Worm (Caenorhabditis elegans) whole organism, L4 larva: ENCODE measurements around the gene H20J04.9.

Source experiments
- F49E8.2 ChIP-seq: sonication (generic microtip); optimal IDR thresholded peaks from 2 replicates; lab custom pipeline; 2016; ENCODE audit warnings: missing compliant biosample characterization, mild to moderate bottlenecking, missing genetic modification characterization, borderline replicate concordance
- R02D3.7 ChIP-seq: fragments of 150-350 bp; sonication (generic microtip); optimal IDR thresholded peaks from 3 replicates; lab custom pipeline; 2014; ENCODE audit warnings: missing biosample characterization, missing genetic modification characterization
- T26A8.4 ChIP-seq: fragments of 200-800 bp; sonication (Bioruptor generic); IDR thresholded peaks from 2 replicates; pipeline ENCODE4 v1.3.6; 2022; ENCODE audit warnings: missing genetic modification characterization, missing compliant biosample characterization
- ZK337.2 ChIP-seq: fragments of 200-800 bp; sonication (Bioruptor generic); IDR thresholded peaks from 2 replicates; pipeline ENCODE4 v1.3.6; 2022; ENCODE audit warnings: missing genetic modification reagents, missing genetic modification characterization, missing compliant biosample characterization
- aha-1 ChIP-seq: fragments of 150-350 bp; peaks from one replicate; lab custom pipeline; 2014; ENCODE audit warnings: missing biosample characterization, missing genetic modification characterization
- ama-1 ChIP-seq: fragments of 150-350 bp; optimal IDR thresholded peaks from 2 replicates; lab custom pipeline; 2014; ENCODE audit warnings: inconsistent platforms, mixed read lengths
- arid-1 ChIP-seq: fragments of 200-800 bp; sonication (Bioruptor generic); conservative IDR thresholded peaks from 2 replicates; pipeline ENCODE4 v1.3.6; 2022; ENCODE audit warnings: missing genetic modification reagents, missing genetic modification characterization, missing compliant biosample characterization
- attf-4 ChIP-seq: sonication (generic microtip); optimal IDR thresholded peaks from 3 replicates; lab custom pipeline; 2017; ENCODE audit warnings: missing biosample characterization, missing genetic modification characterization
- ceh-62 ChIP-seq: sonication (generic microtip); optimal IDR thresholded peaks from 2 replicates; lab custom pipeline; 2017; ENCODE audit warnings: missing biosample characterization, missing genetic modification characterization
- ceh-82 ChIP-seq: sonication (generic microtip); optimal IDR thresholded peaks from 2 replicates; lab custom pipeline; 2017; ENCODE audit warnings: missing biosample characterization, missing genetic modification characterization
- daf-16 ChIP-seq, 3 experiments: sonication (generic microtip); optimal IDR thresholded peaks; 2 replicates each; lab custom pipeline; 2016 to 2017; ENCODE audit warnings: missing genetic modification characterization in 3 of 3, missing genetic modification reagents in 3 of 3, mild to moderate bottlenecking in 2 of 3, missing compliant biosample characterization in 2 of 3, missing biosample characterization in 1 of 3, moderate library complexity in 1 of 3
- dmd-8 ChIP-seq: fragments of 200-800 bp; sonication (Bioruptor generic); IDR thresholded peaks from 2 replicates; pipeline ENCODE4 v1.3.6; 2022; ENCODE audit warnings: missing genetic modification characterization, missing compliant biosample characterization
- dmd-9 ChIP-seq: fragments of 200-800 bp; sonication (Bioruptor generic); IDR thresholded peaks from 2 replicates; pipeline ENCODE4 v1.3.6; 2022; ENCODE audit warnings: missing genetic modification reagents, missing genetic modification characterization, missing compliant biosample characterization
- dpl-1 ChIP-seq: fragments of 150-350 bp; optimal IDR thresholded peaks from 2 replicates; lab custom pipeline; 2014; ENCODE audit warnings: missing biosample characterization, missing genetic modification reagents, missing genetic modification characterization
- gei-8 ChIP-seq: fragments of 200-800 bp; sonication (Bioruptor generic); optimal IDR thresholded peaks from 2 replicates; lab custom pipeline; 2018; ENCODE audit warnings: mild to moderate bottlenecking, missing genetic modification characterization, missing compliant biosample characterization
- hlh-11 ChIP-seq: fragments of 200-800 bp; sonication (Bioruptor generic); optimal IDR thresholded peaks from 2 replicates; lab custom pipeline; 2018; ENCODE audit warnings: mild to moderate bottlenecking, missing genetic modification characterization, missing compliant biosample characterization
- lin-1 ChIP-seq: fragments of 200-800 bp; sonication (Bioruptor generic); IDR thresholded peaks from 2 replicates; pipeline ENCODE4 v1.3.6; 2022; ENCODE audit warnings: missing genetic modification reagents, missing genetic modification characterization, missing compliant biosample characterization
- lir-3 ChIP-seq: sonication (generic microtip); optimal IDR thresholded peaks from 2 replicates; lab custom pipeline; 2016; ENCODE audit warnings: mild to moderate bottlenecking, missing genetic modification characterization, missing compliant biosample characterization
- madf-5 ChIP-seq, 2 experiments: fragments of 200-800 bp; sonication (Bioruptor generic); IDR thresholded peaks; 2 replicates each; pipeline ENCODE4 v1.3.6; 2022; ENCODE audit warnings: missing compliant biosample characterization in 2 of 2, missing genetic modification characterization in 2 of 2
- mes-2 ChIP-seq: sonication (generic microtip); optimal IDR thresholded peaks from 2 replicates; lab custom pipeline; 2016; ENCODE audit warnings: missing genotype, mild to moderate bottlenecking, missing genetic modification characterization, missing compliant biosample characterization; ENCODE audit not compliant: poor library complexity, severe bottlenecking
- mxl-2 ChIP-seq: fragments of 200-800 bp; sonication (Bioruptor generic); conservative IDR thresholded peaks from 2 replicates; pipeline ENCODE4 v1.3.6; 2022; ENCODE audit warnings: missing genetic modification reagents, missing genetic modification characterization, missing compliant biosample characterization
- mxl-3 ChIP-seq: fragments of 200-800 bp; sonication (Bioruptor generic); optimal IDR thresholded peaks from 2 replicates; lab custom pipeline; 2018; ENCODE audit warnings: mild to moderate bottlenecking, missing genetic modification characterization, missing compliant biosample characterization
- nhr-237 ChIP-seq: sonication (generic microtip); optimal IDR thresholded peaks from 2 replicates; lab custom pipeline; 2017; ENCODE audit warnings: missing biosample characterization, missing genetic modification characterization
- nhr-25 ChIP-seq: sonication (generic microtip); optimal IDR thresholded peaks from 2 replicates; lab custom pipeline; 2017; ENCODE audit warnings: missing genetic modification characterization, mild to moderate bottlenecking, missing compliant biosample characterization, antibody characterized with exemption, moderate library complexity, borderline replicate concordance; ENCODE audit not compliant: insufficient read depth
- nhr-28 ChIP-seq: fragments of 150-350 bp; optimal IDR thresholded peaks from 2 replicates; lab custom pipeline; 2014; ENCODE audit warnings: missing biosample characterization, missing genetic modification characterization
- nhr-41 ChIP-seq: fragments of 200-800 bp; sonication (Bioruptor generic); IDR thresholded peaks from 2 replicates; pipeline ENCODE4 v1.3.6; 2022; ENCODE audit warnings: missing genetic modification reagents, missing genetic modification characterization, missing compliant biosample characterization
- nhr-42 ChIP-seq: fragments of 200-800 bp; sonication (Bioruptor generic); IDR thresholded peaks from 2 replicates; pipeline ENCODE4 v1.3.6; 2022; ENCODE audit warnings: missing genetic modification characterization, missing compliant biosample characterization
- php-3 ChIP-seq: fragments of 200-800 bp; sonication (Bioruptor generic); IDR thresholded peaks from 2 replicates; pipeline ENCODE4 v1.3.6; 2022; ENCODE audit warnings: missing genetic modification reagents, missing genetic modification characterization, missing compliant biosample characterization
- rbr-2 ChIP-seq: sonication (generic microtip); optimal IDR thresholded peaks from 2 replicates; lab custom pipeline; 2016; ENCODE audit warnings: missing genotype, missing genetic modification characterization, missing compliant biosample characterization
- saeg-2 ChIP-seq: fragments of 200-800 bp; sonication (Bioruptor generic); IDR thresholded peaks from 2 replicates; pipeline ENCODE4 v1.3.6; 2022; ENCODE audit warnings: missing genetic modification reagents, missing genetic modification characterization, missing compliant biosample characterization
- sdz-12 ChIP-seq: fragments of 200-800 bp; sonication (Bioruptor generic); optimal IDR thresholded peaks from 2 replicates; lab custom pipeline; 2018; ENCODE audit warnings: mild to moderate bottlenecking, missing genetic modification characterization, missing compliant biosample characterization
- set-16 ChIP-seq: fragments of 200-800 bp; sonication (Bioruptor generic); IDR thresholded peaks from 2 replicates; pipeline ENCODE4 v1.3.6; 2022; ENCODE audit warnings: missing genetic modification reagents, missing genetic modification characterization, missing compliant biosample characterization
- snpc-1.2 ChIP-seq: fragments of 200-800 bp; sonication (Bioruptor generic); IDR thresholded peaks from 2 replicates; pipeline ENCODE4 v1.3.6; 2022; ENCODE audit warnings: missing genetic modification reagents, missing genetic modification characterization, missing compliant biosample characterization
- spr-3 ChIP-seq: fragments of 200-800 bp; sonication (Bioruptor generic); optimal IDR thresholded peaks from 2 replicates; lab custom pipeline; 2018; ENCODE audit warnings: mild to moderate bottlenecking, missing genetic modification characterization, missing compliant biosample characterization
- unc-62 ChIP-seq, 3 experiments: fragments of 150-350 bp in 1 of 3; sonication (generic microtip); optimal IDR thresholded peaks in 2 of 3; peaks in 1 of 3; 1 replicate in 1 of 3; 2 replicates in 2 of 3; lab custom pipeline; 2014 to 2017; ENCODE audit warnings: missing biosample characterization in 3 of 3, missing genetic modification characterization in 3 of 3, missing genetic modification reagents in 3 of 3, missing genotype in 1 of 3
- zfp-2 ChIP-seq: sonication (generic microtip); optimal IDR thresholded peaks from 2 replicates; lab custom pipeline; 2016; ENCODE audit warnings: mild to moderate bottlenecking, missing genetic modification characterization, missing compliant biosample characterization
- zfp-3 ChIP-seq: fragments of 200-800 bp; sonication (Bioruptor generic); conservative IDR thresholded peaks from 2 replicates; pipeline ENCODE4 v1.3.6; 2022; ENCODE audit warnings: missing genetic modification reagents, missing genetic modification characterization, missing compliant biosample characterization
- zip-2 ChIP-seq: fragments of 150-350 bp; optimal IDR thresholded peaks from 2 replicates; lab custom pipeline; 2014; ENCODE audit warnings: missing biosample characterization, missing genetic modification characterization
- ztf-11 ChIP-seq: fragments of 150-350 bp; optimal IDR thresholded peaks from 2 replicates; lab custom pipeline; 2014; ENCODE audit warnings: missing biosample characterization, missing genetic modification characterization
- ztf-7 ChIP-seq: fragments of 150-350 bp; optimal IDR thresholded peaks from 2 replicates; lab custom pipeline; 2014; ENCODE audit warnings: missing biosample characterization, missing genetic modification characterization

H20J04.9 gene

ce11 chrII:4359219-4359618, 8.2 kb downstream of the H20J04.9 start:
- TF ChIP-seq ztf-7 (tag; lab: Kevin White, UChicago) (no peak), aha-1 (tag; lab: Kevin White, UChicago) (peak; percentile 91)

DNA sequence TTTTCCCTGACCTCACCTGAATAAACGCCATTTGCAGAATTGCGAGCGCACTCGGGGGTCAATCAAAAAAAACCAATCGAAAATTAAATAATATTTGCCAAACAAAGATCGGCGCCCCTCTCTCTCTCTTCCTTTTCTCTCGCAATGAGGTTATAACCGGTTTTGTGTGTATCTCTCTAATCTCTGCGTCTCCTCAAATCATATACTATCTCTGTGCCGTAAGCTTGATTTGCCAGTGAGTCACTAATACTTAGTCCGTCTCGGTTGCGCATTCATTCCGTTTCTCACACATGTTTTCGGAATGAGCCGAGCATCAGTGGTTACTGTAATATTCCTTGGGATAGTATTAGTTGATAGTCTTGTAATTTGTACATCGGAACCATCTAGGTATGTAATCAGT, 11.1 kb downstream of the H20J04.9 start:
- no peak for TF ChIP-seq ceh-82 (tag; lab: Kevin White, UChicago)
- TF ChIP-seq arid-1 (GFP tag; lab: Robert Waterston, UW): no peak
- TF ChIP-seq unc-62 (GFP tag; optimal IDR thresholded peaks at IDR 0.05 in 1 of 2; lab: Kevin White, UChicago): peak in 1 of 2 experiments; percentile 65
- TF ChIP-seq unc-62 (tag; optimal IDR thresholded peaks at IDR 0.05; lab: Kevin White, UChicago): no peak
- no peak for TF ChIP-seq spr-3 (GFP tag; lab: Kevin White, UChicago)
- TF ChIP-seq ceh-62: no peak
- no peak for TF ChIP-seq lir-3
- no peak for TF ChIP-seq sdz-12

ce11 chrII:4367923-4368322, 16.9 kb downstream of the H20J04.9 start, which contains the start of gene try-9:
TSS of gene try-9 (plus strand) at chrII:4368223.
- TF ChIP-seq aha-1 (tag; lab: Kevin White, UChicago): peak; percentile 38
- TF ChIP-seq nhr-42: no peak
- TF ChIP-seq php-3: 0 out of 2 replicates have a peak, but pooled peaks have one; percentile 26

- TF ChIP-seq aha-1 (tag; lab: Kevin White, UChicago): peak; percentile 96
- no peak for TF ChIP-seq nhr-237 (tag; lab: Kevin White, UChicago)
- no peak for TF ChIP-seq mxl-3
- no peak for TF ChIP-seq mxl-2 (GFP tag; lab: Robert Waterston, UW)
- no peak for TF ChIP-seq nhr-25 (tag; lab: Kevin White, UChicago)
- TF ChIP-seq dmd-8 (GFP tag; lab: Robert Waterston, UW): no peak
Observed at ce11 chrII:4369715-4370114, 18.7 kb downstream of the H20J04.9 start.

DNA sequence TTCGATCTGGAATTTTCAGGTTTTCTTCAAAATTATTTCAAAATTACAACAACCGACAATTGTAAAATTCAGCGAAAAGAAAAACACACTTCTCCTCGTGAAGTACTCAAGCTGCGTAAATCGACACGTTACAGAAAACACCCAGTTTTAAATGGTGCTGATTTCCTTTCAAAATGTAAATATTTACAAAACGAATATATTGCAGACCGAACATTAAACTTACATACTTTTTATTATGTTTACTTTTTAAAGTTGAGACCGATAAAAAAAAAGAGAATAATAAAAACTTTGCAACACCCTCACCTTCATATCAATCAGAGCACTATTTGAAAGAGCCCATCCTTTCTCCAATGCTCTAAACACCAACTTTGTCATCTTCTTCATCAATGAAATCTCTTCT, 19.9 kb downstream of the H20J04.9 start:
- TF ChIP-seq dmd-9 (GFP tag; lab: Robert Waterston, UW): no peak
- TF ChIP-seq zfp-2 (tag; lab: Kevin White, UChicago): no peak
- no peak for TF ChIP-seq daf-16 (GFP tag; optimal IDR thresholded peaks at IDR 0.05; lab: Kevin White, UChicago)
- TF ChIP-seq daf-16 (tag; optimal IDR thresholded peaks at IDR 0.05; lab: Kevin White, UChicago): peak; percentile 56
- no peak for TF ChIP-seq hlh-11
- no peak for TF ChIP-seq arid-1 (GFP tag; lab: Robert Waterston, UW)

DNA sequence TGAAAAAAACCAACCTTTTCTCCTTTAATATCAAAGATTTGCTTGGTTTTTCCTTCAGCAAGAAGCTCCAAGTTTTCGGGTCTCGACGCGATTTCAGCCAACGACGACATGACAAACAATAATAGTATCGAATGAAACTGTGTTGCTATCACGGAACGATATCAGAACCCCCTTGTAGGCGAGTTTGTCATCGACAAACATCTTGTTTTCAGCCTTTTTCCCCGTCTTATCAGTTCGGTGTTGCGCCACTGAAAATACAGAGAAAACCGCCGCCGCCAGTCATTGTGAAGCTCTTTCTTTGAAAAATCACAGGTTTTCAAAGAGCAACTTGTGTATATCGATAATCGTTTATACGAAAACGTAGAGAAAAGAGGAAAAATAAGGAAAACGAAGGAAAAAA, 21.4 kb downstream of the H20J04.9 start, which contains the start of gene paic-1:
paic-1 (minus strand) TSS at position 120 of the 400 bp plus-strand sequence.
- no peak for TF ChIP-seq nhr-237 (tag; lab: Kevin White, UChicago)
- TF ChIP-seq zfp-3 (GFP tag; lab: Robert Waterston, UW): no peak
- TF ChIP-seq nhr-28 (tag; lab: Kevin White, UChicago): peak; percentile 37
- no peak for TF ChIP-seq unc-62 (GFP tag; optimal IDR thresholded peaks at IDR 0.05 in 1 of 2; lab: Kevin White, UChicago)
- no peak for TF ChIP-seq unc-62 (tag; optimal IDR thresholded peaks at IDR 0.05; lab: Kevin White, UChicago)
- TF ChIP-seq attf-4: no peak
- peak; percentile 27; the same call in 1 of the 2 replicates for TF ChIP-seq T26A8.4 (GFP tag; lab: Robert Waterston, UW)
- TF ChIP-seq nhr-42: no peak
- TF ChIP-seq ztf-11 (tag; lab: Kevin White, UChicago): no peak
- no peak for TF ChIP-seq ceh-62
- no peak for TF ChIP-seq daf-16 (GFP tag; optimal IDR thresholded peaks at IDR 0.05; lab: Kevin White, UChicago)
- TF ChIP-seq daf-16 (tag; optimal IDR thresholded peaks at IDR 0.05; lab: Kevin White, UChicago): peak; percentile 82
- no peak for TF ChIP-seq rbr-2 (tag; lab: Kevin White, UChicago)
- TF ChIP-seq saeg-2 (GFP tag; lab: Robert Waterston, UW): no peak
- no peak for TF ChIP-seq nhr-41
- TF ChIP-seq ama-1 (lab: Kevin White, UChicago): peak; percentile 80
- TF ChIP-seq F49E8.2 (tag; lab: Kevin White, UChicago): peak; percentile 19
- TF ChIP-seq hlh-11: peak; percentile 16
- no peak for TF ChIP-seq set-16 (GFP tag; lab: Robert Waterston, UW)
- no peak for TF ChIP-seq gei-8
- no peak for TF ChIP-seq dpl-1 (GFP tag; lab: Kevin White, UChicago)
- TF ChIP-seq madf-5 (GFP tag; IDR thresholded peaks at IDR 0.05; lab: Robert Waterston, UW): no peak
- TF ChIP-seq R02D3.7 (tag; lab: Kevin White, UChicago): no peak
- no peak for TF ChIP-seq lin-1 (GFP tag; lab: Robert Waterston, UW)
- no peak for TF ChIP-seq snpc-1.2 (GFP tag; lab: Robert Waterston, UW)
- TF ChIP-seq zip-2: peak; percentile 41
- TF ChIP-seq mes-2 (tag; lab: Kevin White, UChicago): peak; percentile 54
- TF ChIP-seq ZK337.2 (GFP tag; lab: Robert Waterston, UW): no peak
